Worm (Caenorhabditis elegans) whole organism, L2 larva: ENCODE data around the gene srd-70.

Source experiments
- C34F6.9 ChIP-seq: fragments of 150-350 bp; optimal IDR thresholded peaks from 2 replicates; lab custom pipeline; 2014; ENCODE audit warnings: missing biosample characterization, missing genetic modification characterization
- F13H6.1 ChIP-seq: sonication (generic microtip); optimal IDR thresholded peaks from 2 replicates; lab custom pipeline; 2016; ENCODE audit warnings: missing genetic modification characterization, missing compliant biosample characterization
- R02D3.7 ChIP-seq: fragments of 150-350 bp; optimal IDR thresholded peaks from 2 replicates; lab custom pipeline; 2014; ENCODE audit warnings: missing biosample characterization, missing genetic modification characterization
- Y55F3AM.14 ChIP-seq: fragments of 200-800 bp; sonication (Bioruptor generic); optimal IDR thresholded peaks from 2 replicates; lab custom pipeline; 2018; ENCODE audit warnings: mild to moderate bottlenecking, missing genetic modification characterization, missing compliant biosample characterization
- ZK546.5 ChIP-seq: sonication (generic microtip); optimal IDR thresholded peaks from 2 replicates; lab custom pipeline; 2017; ENCODE audit warnings: missing biosample characterization, missing genetic modification characterization
- alr-1 ChIP-seq: fragments of 150-350 bp; optimal IDR thresholded peaks from 2 replicates; lab custom pipeline; 2014; ENCODE audit warnings: missing biosample characterization, missing genetic modification characterization
- aly-2 ChIP-seq: fragments of 150-350 bp; optimal IDR thresholded peaks from 2 replicates; lab custom pipeline; 2014; ENCODE audit warnings: missing biosample characterization, missing genetic modification characterization
- ama-1 ChIP-seq: fragments of 150-350 bp; optimal IDR thresholded peaks from 2 replicates; lab custom pipeline; 2018; ENCODE audit warnings: inconsistent platforms
- blmp-1 ChIP-seq: sonication (generic microtip); optimal IDR thresholded peaks from 2 replicates; lab custom pipeline; 2017; ENCODE audit warnings: missing genetic modification characterization, mild to moderate bottlenecking, missing compliant biosample characterization, antibody characterized with exemption, moderate library complexity; ENCODE audit not compliant: insufficient read depth
- ceh-16 ChIP-seq: fragments of 150-350 bp; optimal IDR thresholded peaks from 2 replicates; lab custom pipeline; 2014; ENCODE audit warnings: missing biosample characterization, missing genetic modification characterization
- ceh-82 ChIP-seq: fragments of 150-350 bp; optimal IDR thresholded peaks from 2 replicates; lab custom pipeline; 2014; ENCODE audit warnings: missing biosample characterization, missing genetic modification characterization
- dmd-4 ChIP-seq: sonication (generic microtip); optimal IDR thresholded peaks from 2 replicates; lab custom pipeline; 2017; ENCODE audit warnings: missing biosample characterization, missing genetic modification characterization
- egl-27 ChIP-seq: sonication (generic microtip); optimal IDR thresholded peaks from 3 replicates; lab custom pipeline; 2017; ENCODE audit warnings: missing biosample characterization, missing genetic modification reagents, missing genetic modification characterization
- elt-1 ChIP-seq: fragments of 150-350 bp; optimal IDR thresholded peaks from 2 replicates; lab custom pipeline; 2014; ENCODE audit warnings: missing biosample characterization, missing genetic modification characterization
- fos-1 ChIP-seq: fragments of 150-350 bp; optimal IDR thresholded peaks from 2 replicates; lab custom pipeline; 2014; ENCODE audit warnings: missing biosample characterization, missing genetic modification characterization
- gmeb-1 ChIP-seq: fragments of 150-350 bp; optimal IDR thresholded peaks from 2 replicates; lab custom pipeline; 2014; ENCODE audit warnings: missing biosample characterization, missing genetic modification characterization
- lin-11 ChIP-seq: fragments of 150-350 bp; sonication (generic microtip); optimal IDR thresholded peaks from 2 replicates; lab custom pipeline; 2014; ENCODE audit warnings: missing biosample characterization, missing genetic modification characterization, inconsistent platforms, mixed read lengths
- lin-13 ChIP-seq: fragments of 150-350 bp; optimal IDR thresholded peaks from 2 replicates; lab custom pipeline; 2014; ENCODE audit warnings: missing biosample characterization, missing genetic modification reagents, missing genetic modification characterization
- lin-39 ChIP-seq: fragments of 150-350 bp; optimal IDR thresholded peaks from 2 replicates; lab custom pipeline; 2014; ENCODE audit warnings: missing biosample characterization, missing genetic modification reagents, missing genetic modification characterization
- lsy-2 ChIP-seq, 2 experiments: fragments of 150-350 bp in 1 of 2; sonication (generic microtip) in 1 of 2; optimal IDR thresholded peaks; 2 replicates each; lab custom pipeline; 2014 to 2017; ENCODE audit warnings: missing biosample characterization in 2 of 2, missing genetic modification characterization in 2 of 2
- nhr-10 ChIP-seq: sonication (generic microtip); optimal IDR thresholded peaks from 2 replicates; lab custom pipeline; 2017; ENCODE audit warnings: missing biosample characterization, missing genetic modification characterization
- nhr-11 ChIP-seq: fragments of 150-350 bp; optimal IDR thresholded peaks from 2 replicates; lab custom pipeline; 2014; ENCODE audit warnings: missing biosample characterization, missing genetic modification characterization
- nhr-129 ChIP-seq: fragments of 150-350 bp; optimal IDR thresholded peaks from 2 replicates; lab custom pipeline; 2014; ENCODE audit warnings: missing biosample characterization, missing genetic modification characterization
- nhr-21 ChIP-seq: fragments of 150-350 bp; optimal IDR thresholded peaks from 2 replicates; lab custom pipeline; 2014; ENCODE audit warnings: missing biosample characterization, missing genetic modification characterization
- nhr-25 ChIP-seq: fragments of 150-350 bp; sonication (generic microtip); optimal IDR thresholded peaks from 3 replicates; lab custom pipeline; 2014; ENCODE audit warnings: missing biosample characterization, missing genetic modification characterization
- nhr-6 ChIP-seq: fragments of 150-350 bp; optimal IDR thresholded peaks from 2 replicates; lab custom pipeline; 2014; ENCODE audit warnings: missing biosample characterization, missing genetic modification characterization
- nhr-77 ChIP-seq: fragments of 150-350 bp; optimal IDR thresholded peaks from 2 replicates; lab custom pipeline; 2014; ENCODE audit warnings: missing biosample characterization, missing genetic modification characterization
- peb-1 ChIP-seq: fragments of 150-350 bp; optimal IDR thresholded peaks from 2 replicates; lab custom pipeline; 2014; ENCODE audit warnings: missing biosample characterization, missing genetic modification characterization
- sem-4 ChIP-seq: fragments of 150-350 bp; optimal IDR thresholded peaks from 2 replicates; lab custom pipeline; 2014; ENCODE audit warnings: missing biosample characterization, missing genetic modification reagents, missing genetic modification characterization
- skn-1 ChIP-seq: sonication (generic microtip); optimal IDR thresholded peaks from 2 replicates; lab custom pipeline; 2017; ENCODE audit warnings: missing biosample characterization, missing genetic modification characterization
- sma-3 ChIP-seq: sonication (generic microtip); optimal IDR thresholded peaks from 2 replicates; lab custom pipeline; 2016; ENCODE audit warnings: missing genetic modification reagents, missing genetic modification characterization, missing compliant biosample characterization
- unc-39 ChIP-seq: fragments of 150-350 bp; optimal IDR thresholded peaks from 2 replicates; lab custom pipeline; 2014; ENCODE audit warnings: missing biosample characterization, missing genetic modification characterization
- unc-55 ChIP-seq: fragments of 150-350 bp; sonication (generic microtip); optimal IDR thresholded peaks from 3 replicates; lab custom pipeline; 2014; ENCODE audit warnings: missing biosample characterization, missing genetic modification reagents, missing genetic modification characterization
- unc-62 ChIP-seq: fragments of 150-350 bp; optimal IDR thresholded peaks from 2 replicates; lab custom pipeline; 2014; ENCODE audit warnings: missing biosample characterization, missing genetic modification reagents, missing genetic modification characterization
- ztf-1 ChIP-seq: fragments of 200-800 bp; sonication (Bioruptor generic); conservative IDR thresholded peaks from 2 replicates; pipeline ENCODE4 v1.3.6; 2022; ENCODE audit warnings: missing genetic modification characterization, missing compliant biosample characterization
- ztf-11 ChIP-seq: sonication (generic microtip); optimal IDR thresholded peaks from 2 replicates; lab custom pipeline; 2017; ENCODE audit warnings: missing biosample characterization, missing genetic modification characterization

Gene srd-70

DNA sequence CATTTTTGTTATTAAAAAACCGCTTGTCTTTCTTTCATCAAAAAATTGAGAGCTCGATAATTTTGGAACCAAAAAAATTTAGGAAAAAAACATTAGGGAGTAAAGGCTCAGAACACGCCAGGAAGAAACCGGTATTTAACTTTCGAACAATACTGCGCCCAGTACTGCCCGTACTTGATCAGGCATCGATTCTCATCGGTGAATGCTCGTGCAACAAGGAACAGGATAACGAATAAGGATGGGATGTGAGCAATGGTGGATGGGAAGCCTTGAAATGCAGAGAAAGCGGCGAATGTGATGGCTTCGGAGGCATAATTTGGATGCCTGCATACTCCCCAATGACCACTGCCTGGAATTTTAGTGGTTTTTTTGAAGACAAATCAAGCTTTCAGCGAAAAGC lies 26.9 kb downstream of the srd-70 start:
- TF ChIP-seq ama-1 (lab: Kevin White, UChicago) (no peak), nhr-129 (no peak), dmd-4 (tag; lab: Kevin White, UChicago) (no peak), nhr-6 (tag; lab: Kevin White, UChicago) (no peak), unc-39 (tag; lab: Kevin White, UChicago) (no peak), nhr-25 (tag; lab: Kevin White, UChicago) (no peak), aly-2 (tag; lab: Kevin White, UChicago) (no peak), fos-1 (tag; lab: Kevin White, UChicago) (no peak), ceh-16 (tag; lab: Kevin White, UChicago) (no peak)

DNA sequence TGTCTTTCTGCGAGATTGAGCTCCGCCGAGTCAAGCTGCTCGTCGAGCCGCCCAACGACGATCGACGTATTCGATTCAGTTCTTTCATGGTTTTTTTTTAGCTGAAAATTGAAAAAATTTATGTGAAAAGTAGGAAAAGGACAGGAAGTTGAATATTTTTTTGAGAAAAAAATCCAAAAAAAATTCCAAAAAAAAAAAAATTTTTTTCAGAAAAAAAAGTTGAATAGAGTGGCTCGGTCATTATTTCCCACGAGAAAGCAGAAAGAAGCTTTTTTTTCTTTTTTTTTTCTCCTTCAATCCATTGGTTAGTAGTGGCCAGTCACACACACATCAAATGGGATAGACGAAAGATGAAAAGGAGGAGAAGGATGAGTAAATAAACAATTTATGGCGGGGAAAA lies 31.4 kb downstream of the srd-70 start, which contains the start of gene dhcr-7:
dhcr-7 (minus strand) TSS at position 101 of the 400 bp plus-strand sequence.
- no peak for TF ChIP-seq egl-27 (tag; lab: Kevin White, UChicago)
- TF ChIP-seq ceh-82 (tag; lab: Kevin White, UChicago) = no peak
- TF ChIP-seq ceh-16 (tag; lab: Kevin White, UChicago) = no peak
- no peak for TF ChIP-seq blmp-1
- no peak for TF ChIP-seq aly-2 (tag; lab: Kevin White, UChicago)
- no peak for TF ChIP-seq ztf-11 (tag; lab: Kevin White, UChicago)
- no peak for TF ChIP-seq gmeb-1 (tag; lab: Kevin White, UChicago)
- no peak for TF ChIP-seq nhr-77 (tag; lab: Kevin White, UChicago)
- no peak for TF ChIP-seq ztf-1 (GFP tag; lab: Robert Waterston, UW)
- no peak for TF ChIP-seq nhr-6 (tag; lab: Kevin White, UChicago)
- no peak for TF ChIP-seq fos-1 (tag; lab: Kevin White, UChicago)
- TF ChIP-seq F13H6.1 (tag; lab: Kevin White, UChicago) = no peak
- no peak for TF ChIP-seq skn-1 (tag; lab: Kevin White, UChicago)
- TF ChIP-seq R02D3.7 (tag; lab: Kevin White, UChicago) = no peak
- TF ChIP-seq lin-39 = no peak
- TF ChIP-seq, all 48 proteins: peak for 0

DNA sequence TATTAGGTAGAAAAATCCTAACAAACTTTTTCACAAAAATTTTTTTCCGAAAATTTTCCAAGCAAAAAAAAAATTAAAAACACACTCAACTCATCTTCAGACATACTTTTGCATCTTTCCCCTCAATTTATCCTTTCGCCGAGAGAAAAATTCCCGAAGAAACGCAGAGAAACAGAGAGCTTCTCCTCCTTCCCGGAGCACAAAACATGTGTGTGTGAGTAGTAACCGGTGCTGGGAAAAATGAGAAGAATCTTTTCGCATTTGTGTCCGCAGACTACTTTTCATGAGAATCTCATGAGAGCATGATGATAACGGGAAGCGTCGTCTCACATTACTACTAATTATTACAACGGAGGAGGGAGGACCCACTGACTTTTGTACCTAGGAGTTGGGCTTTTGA lies 32.6 kb downstream of the srd-70 start:
- TF ChIP-seq lsy-2 (tag; optimal IDR thresholded peaks at IDR 0.05; lab: Kevin White, UChicago) = peak in 1 of 2 experiments; percentile 33
- peak; percentile 57 for TF ChIP-seq F13H6.1 (tag; lab: Kevin White, UChicago)
- TF ChIP-seq unc-55 (GFP tag; lab: Kevin White, UChicago) = peak; percentile 16
- peak; percentile 51 for TF ChIP-seq nhr-129
- TF ChIP-seq peb-1 = no peak
- TF ChIP-seq nhr-10 (tag; lab: Kevin White, UChicago) = no peak
- peak; percentile 4 for TF ChIP-seq C34F6.9 (tag; lab: Kevin White, UChicago)

DNA sequence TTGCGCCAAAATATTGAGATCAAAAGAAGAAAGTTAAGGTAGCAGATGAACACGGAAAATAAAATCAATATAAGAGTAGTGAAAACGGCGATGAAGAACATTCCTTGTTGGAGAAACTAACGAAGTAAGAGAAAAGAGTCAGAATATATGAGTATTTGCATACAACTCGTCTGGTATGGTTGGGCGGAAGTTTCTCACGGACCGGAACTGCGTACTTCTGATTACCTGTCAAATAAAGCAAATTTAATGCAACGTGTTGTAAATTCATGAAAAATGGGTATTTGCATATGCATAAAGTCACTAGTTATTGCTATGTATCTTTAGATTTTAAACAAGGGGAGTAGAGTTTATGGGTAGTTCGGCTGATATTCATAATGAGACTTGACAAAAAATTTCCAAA lies 35.2 kb downstream of the srd-70 start, which contains the start of gene srbc-78:
srbc-78 (minus strand) TSS at position 101 of the 400 bp plus-strand sequence.
- no peak for TF ChIP-seq nhr-11
- no peak for TF ChIP-seq Y55F3AM.14
- no peak for TF ChIP-seq nhr-25 (tag; lab: Kevin White, UChicago)
- no peak for TF ChIP-seq unc-55 (GFP tag; lab: Kevin White, UChicago)
- TF ChIP-seq lin-11 (tag; lab: Kevin White, UChicago) = no peak
- TF ChIP-seq ceh-82 (tag; lab: Kevin White, UChicago) = no peak
- no peak for TF ChIP-seq sma-3
- TF ChIP-seq peb-1 = no peak
- no peak for TF ChIP-seq lin-13 (GFP tag; lab: Kevin White, UChicago)

DNA sequence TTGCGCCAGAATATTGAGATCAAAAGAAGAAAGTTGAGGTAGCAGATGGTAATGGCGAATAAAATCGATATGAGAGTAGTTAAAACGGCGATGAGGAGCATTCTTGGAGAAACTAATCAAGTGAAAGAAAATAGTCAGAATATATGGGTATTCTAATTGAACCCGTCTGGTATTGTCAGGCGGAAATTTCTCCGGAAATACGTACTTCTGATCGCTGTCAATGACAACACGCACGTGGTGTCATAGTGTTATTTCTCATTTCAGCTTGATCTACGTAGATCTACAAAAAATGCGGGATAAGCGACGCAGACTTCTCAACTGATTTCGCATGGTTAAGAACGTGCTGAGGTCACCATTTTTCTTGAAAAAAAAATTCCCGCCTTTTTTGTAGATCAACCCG lies 38.5 kb downstream of the srd-70 start, which contains the start of gene srbc-79:
srbc-79 (minus strand) TSS at position 101 of the 400 bp plus-strand sequence.
- TF ChIP-seq ztf-11 (tag; lab: Kevin White, UChicago) (no peak), skn-1 (tag; lab: Kevin White, UChicago) (no peak), ceh-16 (tag; lab: Kevin White, UChicago) (no peak), sem-4 (tag; lab: Kevin White, UChicago) (no peak), nhr-77 (tag; lab: Kevin White, UChicago) (no peak), C34F6.9 (tag; lab: Kevin White, UChicago) (no peak), alr-1 (no peak), elt-1 (tag; lab: Kevin White, UChicago) (no peak), ceh-82 (tag; lab: Kevin White, UChicago) (no peak), nhr-129 (no peak), nhr-21 (tag; lab: Kevin White, UChicago) (no peak), ZK546.5 (tag; lab: Kevin White, UChicago) (no peak), lin-13 (GFP tag; lab: Kevin White, UChicago) (no peak), Y55F3AM.14 (no peak), unc-62 (GFP tag; lab: Kevin White, UChicago) (no peak), fos-1 (tag; lab: Kevin White, UChicago) (no peak), nhr-10 (tag; lab: Kevin White, UChicago) (no peak)
- TF ChIP-seq, all 48 proteins: peak for 0
